Worm (Caenorhabditis elegans) whole organism, late embryonic: ENCODE data around the gene F54B11.9.

Experiments
- C08G9.2 ChIP-seq: sonication (generic microtip); optimal IDR thresholded peaks from 2 replicates; lab custom pipeline; 2016; ENCODE audit warnings: mild to moderate bottlenecking, missing genetic modification characterization, moderate library complexity, missing compliant biosample characterization
- F13H6.1 ChIP-seq: sonication (generic microtip); optimal IDR thresholded peaks from 2 replicates; lab custom pipeline; 2016; ENCODE audit warnings: missing genetic modification characterization, missing compliant biosample characterization
- K02D7.2 ChIP-seq: sonication (generic microtip); optimal IDR thresholded peaks from 2 replicates; lab custom pipeline; 2017; ENCODE audit warnings: mild to moderate bottlenecking, missing genetic modification characterization, missing compliant biosample characterization
- ama-1 ChIP-seq: fragments of 150-350 bp; optimal IDR thresholded peaks from 2 replicates; lab custom pipeline; 2014
- ceh-14 ChIP-seq: sonication (generic microtip); optimal IDR thresholded peaks from 2 replicates; lab custom pipeline; 2016; ENCODE audit warnings: missing genotype, missing genetic modification characterization, missing compliant biosample characterization
- ceh-18 ChIP-seq: sonication (generic microtip); optimal IDR thresholded peaks from 2 replicates; lab custom pipeline; 2016; ENCODE audit warnings: missing genetic modification characterization, missing compliant biosample characterization
- ceh-19 ChIP-seq: fragments of 200-800 bp; sonication (Bioruptor generic); optimal IDR thresholded peaks from 2 replicates; lab custom pipeline; 2018; ENCODE audit warnings: mild to moderate bottlenecking, missing genetic modification characterization, missing compliant biosample characterization
- ceh-2 ChIP-seq: sonication (generic microtip); optimal IDR thresholded peaks from 2 replicates; lab custom pipeline; 2016; ENCODE audit warnings: missing genotype, missing genetic modification characterization, missing compliant biosample characterization
- ceh-22 ChIP-seq: sonication (generic microtip); optimal IDR thresholded peaks from 2 replicates; lab custom pipeline; 2017; ENCODE audit warnings: missing biosample characterization, missing genetic modification characterization
- ceh-24 ChIP-seq: sonication (generic microtip); optimal IDR thresholded peaks from 2 replicates; lab custom pipeline; 2016; ENCODE audit warnings: mild to moderate bottlenecking, missing genetic modification characterization, missing compliant biosample characterization
- ceh-30 ChIP-seq: fragments of 150-350 bp; optimal IDR thresholded peaks from 2 replicates; lab custom pipeline; 2014; ENCODE audit warnings: missing biosample characterization, missing genetic modification characterization
- ceh-31 ChIP-seq: sonication (generic microtip); optimal IDR thresholded peaks from 2 replicates; lab custom pipeline; 2016; ENCODE audit warnings: missing genetic modification characterization, missing compliant biosample characterization
- ceh-34 ChIP-seq: sonication (generic microtip); optimal IDR thresholded peaks from 2 replicates; lab custom pipeline; 2016; ENCODE audit warnings: mild to moderate bottlenecking, missing genetic modification characterization, missing compliant biosample characterization
- ceh-6 ChIP-seq: fragments of 200-800 bp; sonication (Bioruptor generic); optimal IDR thresholded peaks from 2 replicates; lab custom pipeline; 2018; ENCODE audit warnings: mild to moderate bottlenecking, missing genetic modification characterization, missing compliant biosample characterization
- che-1 ChIP-seq: sonication (generic microtip); optimal IDR thresholded peaks from 2 replicates; lab custom pipeline; 2016; ENCODE audit warnings: mild to moderate bottlenecking, missing genetic modification characterization, missing compliant biosample characterization
- ets-4 ChIP-seq: sonication (generic microtip); optimal IDR thresholded peaks from 2 replicates; lab custom pipeline; 2016; ENCODE audit warnings: missing genetic modification characterization, missing compliant biosample characterization
- eyg-1 ChIP-seq: sonication (generic microtip); optimal IDR thresholded peaks from 2 replicates; lab custom pipeline; 2016; ENCODE audit warnings: missing genotype, missing genetic modification characterization, missing compliant biosample characterization
- fax-1 ChIP-seq: sonication (generic microtip); optimal IDR thresholded peaks from 2 replicates; lab custom pipeline; 2016; ENCODE audit warnings: missing genotype, missing genetic modification characterization, missing compliant biosample characterization
- hlh-13 ChIP-seq: fragments of 200-800 bp; sonication (Bioruptor generic); optimal IDR thresholded peaks from 2 replicates; lab custom pipeline; 2018; ENCODE audit warnings: mild to moderate bottlenecking, missing genetic modification characterization, missing compliant biosample characterization
- hlh-15 ChIP-seq: sonication (generic microtip); optimal IDR thresholded peaks from 2 replicates; lab custom pipeline; 2016; ENCODE audit warnings: missing genetic modification characterization, missing compliant biosample characterization
- lin-11 ChIP-seq: fragments of 200-800 bp; sonication (Bioruptor generic); optimal IDR thresholded peaks from 2 replicates; lab custom pipeline; 2018; ENCODE audit warnings: mild to moderate bottlenecking, missing genetic modification characterization, missing compliant biosample characterization
- madf-2 ChIP-seq: sonication (generic microtip); optimal IDR thresholded peaks from 2 replicates; lab custom pipeline; 2017; ENCODE audit warnings: missing genetic modification characterization, missing compliant biosample characterization
- mec-3 ChIP-seq: sonication (generic microtip); optimal IDR thresholded peaks from 2 replicates; lab custom pipeline; 2016; ENCODE audit warnings: borderline replicate concordance, missing genetic modification characterization, missing compliant biosample characterization
- nhr-11 ChIP-seq: fragments of 150-350 bp; optimal IDR thresholded peaks from 2 replicates; lab custom pipeline; 2014; ENCODE audit warnings: missing biosample characterization, missing genetic modification characterization
- nhr-232 ChIP-seq: sonication (generic microtip); optimal IDR thresholded peaks from 2 replicates; lab custom pipeline; 2016; ENCODE audit warnings: missing genetic modification characterization, missing compliant biosample characterization
- npax-4 ChIP-seq: sonication (generic microtip); optimal IDR thresholded peaks from 2 replicates; lab custom pipeline; 2016; ENCODE audit warnings: missing genetic modification characterization, missing compliant biosample characterization
- odd-2 ChIP-seq: sonication (generic microtip); optimal IDR thresholded peaks from 2 replicates; lab custom pipeline; 2017; ENCODE audit warnings: antibody characterized with exemption, mild to moderate bottlenecking, missing genetic modification characterization, missing compliant biosample characterization
- pha-4 ChIP-seq: fragments of 150-350 bp; optimal IDR thresholded peaks from 2 replicates; lab custom pipeline; 2018; ENCODE audit warnings: missing biosample characterization, missing genetic modification reagents, missing genetic modification characterization
- pqm-1 ChIP-seq: sonication (generic microtip); optimal IDR thresholded peaks from 2 replicates; lab custom pipeline; 2016; ENCODE audit warnings: missing genetic modification characterization, missing compliant biosample characterization
- pros-1 ChIP-seq: fragments of 150-350 bp; optimal IDR thresholded peaks from 2 replicates; lab custom pipeline; 2014; ENCODE audit warnings: missing biosample characterization, missing genetic modification reagents, missing genetic modification characterization
- ref-2 ChIP-seq: sonication (generic microtip); optimal IDR thresholded peaks from 2 replicates; lab custom pipeline; 2016; ENCODE audit warnings: missing genetic modification characterization, missing compliant biosample characterization
- rnt-1 ChIP-seq: sonication (generic microtip); optimal IDR thresholded peaks from 2 replicates; lab custom pipeline; 2016; ENCODE audit warnings: missing genetic modification characterization, missing compliant biosample characterization
- sdc-2 ChIP-seq: sonication (generic microtip); optimal IDR thresholded peaks from 2 replicates; lab custom pipeline; 2016; ENCODE audit warnings: missing genotype, missing genetic modification characterization, missing compliant biosample characterization
- sox-2 ChIP-seq: fragments of 200-800 bp; sonication (Bioruptor generic); IDR thresholded peaks from 2 replicates; pipeline ENCODE4 v1.3.6; 2022; ENCODE audit warnings: missing genetic modification reagents, missing genetic modification characterization, missing compliant biosample characterization
- syd-9 ChIP-seq: sonication (generic microtip); optimal IDR thresholded peaks from 2 replicates; lab custom pipeline; 2016; ENCODE audit warnings: mild to moderate bottlenecking, missing genetic modification characterization, moderate library complexity, missing compliant biosample characterization
- tbx-2 ChIP-seq: sonication (generic microtip); optimal IDR thresholded peaks from 2 replicates; lab custom pipeline; 2016; ENCODE audit warnings: missing genetic modification characterization, missing compliant biosample characterization
- tbx-7 ChIP-seq: sonication (generic microtip); optimal IDR thresholded peaks from 2 replicates; lab custom pipeline; 2016; ENCODE audit warnings: missing genotype, missing genetic modification characterization, missing compliant biosample characterization
- ttx-3 ChIP-seq: sonication (generic microtip); optimal IDR thresholded peaks from 2 replicates; lab custom pipeline; 2016; ENCODE audit warnings: missing genetic modification reagents, missing genetic modification characterization, missing compliant biosample characterization
- unc-3 ChIP-seq, 2 experiments: fragments of 200-800 bp in 1 of 2; sonication (Bioruptor generic) in 1 of 2; sonication (generic microtip) in 1 of 2; conservative IDR thresholded peaks in 1 of 2; optimal IDR thresholded peaks in 1 of 2; 2 replicates each; pipeline versions ENCODE4 v1.3.6 to Lab custom; 2016 to 2022; ENCODE audit warnings: missing compliant biosample characterization in 2 of 2, missing genetic modification characterization in 2 of 2, missing genetic modification reagents in 1 of 2
- unc-42 ChIP-seq: sonication (generic microtip); optimal IDR thresholded peaks from 2 replicates; lab custom pipeline; 2016; ENCODE audit warnings: missing genotype, missing genetic modification characterization, missing compliant biosample characterization

Gene F54B11.9

DNA sequence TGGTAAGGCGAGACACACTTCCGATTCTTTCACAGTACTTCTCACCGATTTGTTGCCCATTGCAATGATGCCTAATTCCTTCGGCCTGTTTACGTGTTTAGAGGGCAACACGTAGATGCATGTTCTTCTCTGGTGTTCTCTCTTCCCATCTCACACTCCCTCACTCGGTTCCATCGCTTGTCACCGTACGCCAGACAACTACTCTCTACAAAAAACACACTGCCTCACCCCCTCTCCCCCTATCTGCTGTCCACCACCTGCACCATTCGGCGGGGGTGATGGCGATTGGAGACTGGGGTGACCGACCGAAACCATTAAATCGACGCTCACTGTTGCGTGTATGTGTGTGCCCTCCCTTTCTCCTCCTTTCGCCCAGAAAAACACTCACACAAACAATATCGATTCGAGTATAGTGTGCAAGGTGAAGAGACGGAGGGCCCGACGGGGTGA is 21.4 kb upstream of the F54B11.9 start (continued):
- TF ChIP-seq ref-2 (tag; lab: Kevin White, UChicago) (peak; percentile 90), che-1 (no peak), mec-3 (tag; lab: Kevin White, UChicago) (no peak), ets-4 (tag; lab: Kevin White, UChicago) (no peak), tbx-2 (tag; lab: Kevin White, UChicago) (peak; percentile 86), ceh-2 (tag; lab: Kevin White, UChicago) (peak; percentile 37), pha-4 (tag; lab: Kevin White, UChicago) (no peak), ceh-24 (tag; lab: Kevin White, UChicago) (no peak), madf-2 (peak; percentile 34), F13H6.1 (tag; lab: Kevin White, UChicago) (peak; percentile 23), nhr-11 (no peak), eyg-1 (tag; lab: Kevin White, UChicago) (peak; percentile 16), sox-2 (no peak; the same call in 1 of the 2 replicates), ceh-14 (tag; lab: Kevin White, UChicago) (peak; percentile 2), sdc-2 (peak; percentile 82), ceh-19 (GFP tag; lab: Kevin White, UChicago) (no peak)

DNA sequence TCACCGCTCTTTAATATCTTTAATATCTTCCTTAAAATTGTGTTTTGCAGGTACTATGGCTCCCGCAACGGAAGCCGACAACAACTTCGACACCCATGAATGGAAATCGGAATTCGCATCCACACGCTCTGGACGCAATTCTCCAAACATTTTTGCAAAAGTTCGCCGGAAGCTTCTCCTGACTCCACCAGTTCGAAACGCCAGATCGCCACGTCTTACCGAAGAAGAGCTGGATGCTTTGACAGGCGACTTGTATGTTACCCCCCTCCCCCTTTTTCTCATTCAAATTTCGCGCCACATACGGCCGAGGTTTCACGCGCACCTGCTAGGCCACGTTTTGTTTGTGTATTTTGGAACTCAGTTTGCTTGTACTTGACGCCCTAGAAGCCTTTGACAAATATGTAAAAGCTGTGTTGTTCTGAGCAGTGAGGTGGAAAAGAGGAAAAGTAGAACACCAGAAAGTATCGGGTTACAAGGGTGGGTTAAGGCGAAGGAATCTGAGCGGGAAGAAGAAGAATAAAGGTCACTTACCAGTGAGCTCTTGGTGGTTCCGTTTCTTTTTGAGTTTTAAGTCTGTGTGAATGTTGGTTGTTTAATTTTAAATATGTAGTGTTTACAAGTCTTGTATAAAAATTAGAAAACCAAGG is 20.5 kb upstream of the F54B11.9 start, which contains the start of gene unc-84:
unc-84 (plus strand) TSS at position 51 of the 647 bp plus-strand sequence.
- TF ChIP-seq ets-4 (tag; lab: Kevin White, UChicago) (peak; percentile 32), ama-1 (lab: Kevin White, UChicago) (no peak), nhr-232 (tag; lab: Kevin White, UChicago) (no peak), tbx-2 (tag; lab: Kevin White, UChicago) (peak; percentile 53), ceh-34 (peak; percentile 97), pros-1 (tag; lab: Kevin White, UChicago) (peak; percentile 7), sdc-2 (peak; percentile 52), ref-2 (tag; lab: Kevin White, UChicago) (peak; percentile 34), npax-4 (no peak), ceh-31 (peak; percentile 64), ceh-22 (tag; lab: Kevin White, UChicago) (no peak), ceh-30 (no peak), ceh-24 (tag; lab: Kevin White, UChicago) (no peak), unc-42 (tag; lab: Kevin White, UChicago) (no peak), ceh-19 (GFP tag; lab: Kevin White, UChicago) (no peak), syd-9 (tag; lab: Kevin White, UChicago) (no peak), ceh-18 (tag; lab: Kevin White, UChicago) (no peak), hlh-13 (GFP tag; lab: Kevin White, UChicago) (no peak), ttx-3 (tag; lab: Kevin White, UChicago) (no peak), C08G9.2 (tag; lab: Kevin White, UChicago) (peak; percentile 72), sox-2 (no peak), ceh-2 (tag; lab: Kevin White, UChicago) (peak; percentile 28)

DNA sequence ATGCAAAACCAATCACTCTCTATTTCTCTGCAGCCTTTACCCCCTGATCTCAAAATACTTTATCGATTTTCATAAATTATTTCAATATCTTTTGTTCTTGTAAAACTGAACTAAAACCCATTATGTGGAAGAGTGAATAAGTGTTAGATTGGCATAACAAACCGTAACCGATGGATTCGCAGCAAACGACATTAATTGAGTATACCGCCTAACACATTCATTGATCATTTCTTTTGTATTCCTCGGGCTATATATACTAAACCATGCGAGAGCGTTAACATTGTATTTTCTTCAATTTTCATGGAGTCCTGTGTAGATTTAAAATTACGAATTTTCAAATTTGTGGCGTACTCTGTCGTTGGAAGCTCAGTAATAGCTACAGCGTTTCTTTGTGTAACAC is 15.6 kb upstream of the F54B11.9 start, which contains the start of gene col-9:
col-9 (plus strand) TSS at position 301 of the 400 bp plus-strand sequence.
- no peak for TF ChIP-seq ceh-34
- TF ChIP-seq rnt-1 (tag; lab: Kevin White, UChicago) = no peak
- no peak for TF ChIP-seq odd-2 (tag; lab: Kevin White, UChicago)
- no peak for TF ChIP-seq fax-1
- no peak for TF ChIP-seq ceh-18 (tag; lab: Kevin White, UChicago)
- TF ChIP-seq ceh-31 = no peak
- no peak for TF ChIP-seq ceh-24 (tag; lab: Kevin White, UChicago)
- no peak for TF ChIP-seq K02D7.2 (tag; lab: Kevin White, UChicago)
- no peak for TF ChIP-seq hlh-15 (tag; lab: Kevin White, UChicago)
- no peak for TF ChIP-seq pqm-1 (tag; lab: Kevin White, UChicago)
- no peak for TF ChIP-seq unc-3 (GFP tag; conservative IDR thresholded peaks at IDR 0.05; lab: Robert Waterston, UW)
- TF ChIP-seq unc-3 (tag; optimal IDR thresholded peaks at IDR 0.05; lab: Kevin White, UChicago) = no peak
- TF ChIP-seq ref-2 (tag; lab: Kevin White, UChicago) = no peak
- no peak for TF ChIP-seq ceh-22 (tag; lab: Kevin White, UChicago)
- no peak for TF ChIP-seq ceh-6 (GFP tag; lab: Kevin White, UChicago)
- no peak for TF ChIP-seq F13H6.1 (tag; lab: Kevin White, UChicago)
- no peak for TF ChIP-seq tbx-7 (tag; lab: Kevin White, UChicago)
- TF ChIP-seq sdc-2 = no peak
- TF ChIP-seq lin-11 (tag; lab: Kevin White, UChicago) = no peak
